Worm (Caenorhabditis elegans): ENCODE measurements around the gene ZK353.4.

Gene ZK353.4

ce11 chrIII:8370846-8371257 lies 18.6 kb downstream of the ZK353.4 start (continued):
- TF ChIP-seq pqm-1 (tag; optimal IDR thresholded peaks at IDR 0.05) (no peak), ama-1 (optimal IDR thresholded peaks at IDR 0.05) (no peak), efl-3 (GFP tag; optimal IDR thresholded peaks at IDR 0.05) (no peak), snu-23 (GFP tag; optimal IDR thresholded peaks at IDR 0.05) (peak; percentile 60), irx-1 (tag; optimal IDR thresholded peaks at IDR 0.05) (no peak), ceh-88 (GFP tag; IDR thresholded peaks at IDR 0.05) (no peak), dsc-1 (tag; optimal IDR thresholded peaks at IDR 0.05) (no peak), hlh-17 (GFP tag; optimal IDR thresholded peaks at IDR 0.05; ENCODE audit: borderline replicate concordance) (no peak), hlh-4 (tag; optimal IDR thresholded peaks at IDR 0.05) (no peak), nhr-28 (tag; optimal IDR thresholded peaks at IDR 0.05) (no peak), xbp-1 (tag; optimal IDR thresholded peaks at IDR 0.05) (peak; percentile 23), nhr-19 (GFP tag; conservative IDR thresholded peaks at IDR 0.05) (no peak; the same call in 1 of the 2 replicates), lin-39 (tag; optimal IDR thresholded peaks at IDR 0.05) (no peak), F16B12.6 (tag; optimal IDR thresholded peaks at IDR 0.05) (no peak), snpc-4 (tag; optimal IDR thresholded peaks at IDR 0.05) (no peak), nhr-90 (tag; optimal IDR thresholded peaks at IDR 0.05; ENCODE audit: poor library complexity) (peak; percentile 40), tbx-2 (tag; optimal IDR thresholded peaks at IDR 0.05) (peak; percentile 13), dpl-1 (GFP tag; optimal IDR thresholded peaks at IDR 0.05) (peak in 1 of 3 experiments; percentile 17), unc-62 (GFP tag; optimal IDR thresholded peaks at IDR 0.05) (no peak), lsy-2 (tag; optimal IDR thresholded peaks at IDR 0.05) (peak; percentile 7 to 27), ceh-82 (tag; optimal IDR thresholded peaks at IDR 0.05) (peak in 1 of 3 experiments; percentile 8), fkh-8 (tag; optimal IDR thresholded peaks at IDR 0.05) (no peak), mef-2 (tag; optimal IDR thresholded peaks at IDR 0.05) (no peak), ztf-11 (tag; optimal IDR thresholded peaks at IDR 0.05) (no peak), unc-98 (GFP tag; IDR thresholded peaks at IDR 0.05) (no peak), tlp-1 (tag; optimal IDR thresholded peaks at IDR 0.05) (no peak), nhr-20 (tag; optimal IDR thresholded peaks at IDR 0.05) (peak; percentile 53), mab-9 (GFP tag; IDR thresholded peaks at IDR 0.05) (no peak), fkh-4 (tag; optimal IDR thresholded peaks at IDR 0.05; ENCODE audit: borderline replicate concordance) (no peak), vab-15 (tag; optimal IDR thresholded peaks at IDR 0.05) (no peak), swsn-7 (tag; optimal IDR thresholded peaks at IDR 0.05) (no peak), nhr-85 (tag) (peak; percentile 91), rnt-1 (tag; optimal IDR thresholded peaks at IDR 0.05) (peak; percentile 4), nhr-11 (tag; optimal IDR thresholded peaks at IDR 0.05) (no peak), elt-2 (tag; optimal IDR thresholded peaks at IDR 0.05) (peak; percentile 46), lir-3 (tag; optimal IDR thresholded peaks at IDR 0.05; ENCODE audit: poor library complexity) (no peak), egl-27 (tag; optimal IDR thresholded peaks at IDR 0.05) (no peak), pax-3 (tag; optimal IDR thresholded peaks at IDR 0.05) (no peak), isw-1 (GFP tag; IDR thresholded peaks at IDR 0.05) (no peak), pag-3 (tag; optimal IDR thresholded peaks at IDR 0.05; ENCODE audit: borderline replicate concordance, insufficient read depth) (no peak), egl-13 (tag; optimal IDR thresholded peaks at IDR 0.05) (no peak), unc-130 (tag; optimal IDR thresholded peaks at IDR 0.05) (no peak), nhr-77 (tag; optimal IDR thresholded peaks at IDR 0.05) (no peak), unc-86 (tag; optimal IDR thresholded peaks at IDR 0.05) (no peak), jun-1 (tag; optimal IDR thresholded peaks at IDR 0.05) (no peak), nhr-47 (tag; optimal IDR thresholded peaks at IDR 0.05) (no peak), grh-1 (GFP tag; IDR thresholded peaks at IDR 0.05) (peak; percentile 72)
